Fruit fly (Drosophila melanogaster): ENCODE results near the gene dysf.

The dysf gene

dm6 chr3R:26108424-26108823, 9.9 kb upstream of the dysf start:
- no peak for TF ChIP-seq Hnf4 (GFP tag; optimal IDR thresholded peaks at IDR 0.05)
- peak; percentile 37 for TF ChIP-seq h (GFP tag; optimal IDR thresholded peaks at IDR 0.05)

dm6 chr3R:26106595-26107152, 8.2 kb upstream of the dysf start, which contains the start of gene Cipc:
Gene Cipc, plus strand, starts transcription at chr3R:26106868.
- TF ChIP-seq woc (GFP tag; optimal IDR thresholded peaks at IDR 0.05) (peak; percentile 42), rgr (GFP tag; optimal IDR thresholded peaks at IDR 0.05) (peak; percentile 51), GATAd (GFP tag; optimal IDR thresholded peaks at IDR 0.05) (no peak), Myc (optimal IDR thresholded peaks at IDR 0.05) (no peak), dl (GFP tag; optimal IDR thresholded peaks at IDR 0.05; ENCODE audit: insufficient read depth in 1 of 2, partially characterized antibody in 2 of 2) (peak in 1 of 2 experiments; percentile 27), h (GFP tag; optimal IDR thresholded peaks at IDR 0.05) (peak; percentile 93), tai (GFP tag; optimal IDR thresholded peaks at IDR 0.05) (no peak), Dfd (GFP tag; optimal IDR thresholded peaks at IDR 0.05) (peak; percentile 89), Vsx2 (GFP tag; optimal IDR thresholded peaks at IDR 0.05; ENCODE audit: partially characterized antibody) (peak; percentile 80), usp (GFP tag; optimal IDR thresholded peaks at IDR 0.05) (no peak), brk (GFP tag; optimal IDR thresholded peaks at IDR 0.05) (peak; percentile 19), N (GFP tag; optimal IDR thresholded peaks at IDR 0.05) (no peak), sv (GFP tag; optimal IDR thresholded peaks at IDR 0.05) (peak; percentile 5), Abd-B (GFP tag; optimal IDR thresholded peaks at IDR 0.05) (no peak), Hr83 (GFP tag; optimal IDR thresholded peaks at IDR 0.05; ENCODE audit: poor library complexity, severe bottlenecking) (peak; percentile 29), ey (GFP tag; optimal IDR thresholded peaks at IDR 0.05) (peak; percentile 12), dsf (GFP tag; optimal IDR thresholded peaks at IDR 0.05; ENCODE audit: borderline replicate concordance) (no peak), Mio (GFP tag; optimal IDR thresholded peaks at IDR 0.05) (no peak), sage (GFP tag; optimal IDR thresholded peaks at IDR 0.05) (peak; percentile 76), HLH106 (tag; optimal IDR thresholded peaks at IDR 0.05) (peak; percentile 67), psq (GFP tag; optimal IDR thresholded peaks at IDR 0.05) (peak; percentile 32), br (GFP tag; optimal IDR thresholded peaks at IDR 0.05) (peak; percentile 45), Jra (GFP tag; optimal IDR thresholded peaks at IDR 0.05) (peak; percentile 17), foxo (GFP tag; optimal IDR thresholded peaks at IDR 0.05) (peak in 1 of 2 experiments; percentile 74), Hr78 (GFP tag; optimal IDR thresholded peaks at IDR 0.05) (no peak), Sp1 (GFP tag; optimal IDR thresholded peaks at IDR 0.05) (peak; percentile 71), CG32264 (GFP tag; optimal IDR thresholded peaks at IDR 0.05) (no peak), Rel (GFP tag; optimal IDR thresholded peaks at IDR 0.05) (no peak), Rel (tag; optimal IDR thresholded peaks at IDR 0.05) (peak; percentile 54), CrebA (GFP tag; optimal IDR thresholded peaks at IDR 0.05; ENCODE audit: borderline replicate concordance) (no peak), jim (GFP tag; optimal IDR thresholded peaks at IDR 0.05) (no peak), lola (GFP tag; optimal IDR thresholded peaks at IDR 0.05) (no peak), fru (GFP tag; optimal IDR thresholded peaks at IDR 0.05) (peak; percentile 37), pan (optimal IDR thresholded peaks at IDR 0.05) (no peak), dmrt93B (GFP tag; optimal IDR thresholded peaks at IDR 0.05) (peak; percentile 57), Dif (GFP tag; optimal IDR thresholded peaks at IDR 0.05; ENCODE audit: partially characterized antibody) (peak; percentile 21), CG9705 (GFP tag; optimal IDR thresholded peaks at IDR 0.05) (no peak), Hnf4 (GFP tag; optimal IDR thresholded peaks at IDR 0.05) (peak; percentile 52), OdsH (GFP tag; optimal IDR thresholded peaks at IDR 0.05) (peak; percentile 46)

- TF ChIP-seq CrebA (GFP tag; optimal IDR thresholded peaks at IDR 0.05; ENCODE audit: borderline replicate concordance) (no peak), foxo (GFP tag; optimal IDR thresholded peaks at IDR 0.05) (peak in 1 of 2 experiments; percentile 40), dmrt93B (GFP tag; optimal IDR thresholded peaks at IDR 0.05) (peak; percentile 34), HLH106 (tag; optimal IDR thresholded peaks at IDR 0.05) (peak; percentile 32), sv (GFP tag; optimal IDR thresholded peaks at IDR 0.05) (peak; percentile 2), Jra (GFP tag; optimal IDR thresholded peaks at IDR 0.05) (no peak), dl (GFP tag; optimal IDR thresholded peaks at IDR 0.05; ENCODE audit: insufficient read depth in 1 of 2, partially characterized antibody in 2 of 2) (peak in 1 of 2 experiments; percentile 31), Rel (GFP tag; optimal IDR thresholded peaks at IDR 0.05) (no peak), Rel (tag; optimal IDR thresholded peaks at IDR 0.05) (peak; percentile 99)
Observed at dm6 chr3R:26105924-26106494, 7.5 kb upstream of the dysf start.
